Worm (Caenorhabditis elegans): Measurements from ENCODE around the gene nspa-9.

Gene nspa-9

ce11 chrX:11738602-11739100 lies at the start of gene nspa-9:
nspa-9 (plus strand) TSS chrX:11739050.
- TF ChIP-seq ZK546.5 (tag; optimal IDR thresholded peaks at IDR 0.05) (no peak), mdl-1 (tag; optimal IDR thresholded peaks at IDR 0.05) (peak; percentile 39 to 50), ceh-82 (tag; optimal IDR thresholded peaks at IDR 0.05) (no peak), fos-1 (tag; optimal IDR thresholded peaks at IDR 0.05) (peak; percentile 90), sma-9 (GFP tag; optimal IDR thresholded peaks at IDR 0.05) (peak; percentile 77), sma-9 (tag; optimal IDR thresholded peaks at IDR 0.05) (no peak), F13H6.1 (tag; optimal IDR thresholded peaks at IDR 0.05) (peak; percentile 39), crh-2 (tag; optimal IDR thresholded peaks at IDR 0.05) (peak; percentile 45), gmeb-1 (tag; optimal IDR thresholded peaks at IDR 0.05) (peak; percentile 31)

ce11 chrX:11690014-11690591 lies 48.7 kb upstream of the nspa-9 start, which contains the start of the genes C44C10.10 and C44C10.5:
C44C10.10 (plus strand) TSS chrX:11690314.
C44C10.5 (plus strand) TSS chrX:11690541.
- no peak for TF ChIP-seq elt-1 (tag; optimal IDR thresholded peaks at IDR 0.05)
- no peak for TF ChIP-seq lin-13 (GFP tag; optimal IDR thresholded peaks at IDR 0.05)

ce11 chrX:11693092-11693491 lies 45.8 kb upstream of the nspa-9 start, which contains the start of gene smcl-1:
smcl-1 (plus strand) TSS chrX:11693464.
- no peak for TF ChIP-seq blmp-1 (tag; optimal IDR thresholded peaks at IDR 0.05; ENCODE audit: insufficient read depth)
- TF ChIP-seq C34F6.9 (tag; optimal IDR thresholded peaks at IDR 0.05): peak; percentile 64
- peak; percentile 73 for TF ChIP-seq fos-1 (tag; optimal IDR thresholded peaks at IDR 0.05)
- TF ChIP-seq nhr-129 (tag; optimal IDR thresholded peaks at IDR 0.05): peak; percentile 62
- no peak for TF ChIP-seq mab-5 (tag; optimal IDR thresholded peaks at IDR 0.05)
- peak; percentile 67 for TF ChIP-seq sma-9 (GFP tag; optimal IDR thresholded peaks at IDR 0.05)
- no peak for TF ChIP-seq sma-9 (tag; optimal IDR thresholded peaks at IDR 0.05)
- peak; percentile 31 for TF ChIP-seq crh-2 (tag; optimal IDR thresholded peaks at IDR 0.05)
- no peak for TF ChIP-seq ceh-82 (tag; optimal IDR thresholded peaks at IDR 0.05)
- TF ChIP-seq ztf-1 (GFP tag; conservative IDR thresholded peaks at IDR 0.05): no peak

- TF ChIP-seq nhr-129 (tag; optimal IDR thresholded peaks at IDR 0.05): no peak
Measured at ce11 chrX:11696696-11697095, 42.2 kb upstream of the nspa-9 start, which contains the start of gene C44C10.12. C44C10.12 (plus strand) TSS chrX:11696996.

- TF ChIP-seq C34F6.9 (tag; optimal IDR thresholded peaks at IDR 0.05) (no peak), peb-1 (tag; optimal IDR thresholded peaks at IDR 0.05) (no peak), unc-39 (tag; optimal IDR thresholded peaks at IDR 0.05) (no peak), unc-55 (GFP tag; optimal IDR thresholded peaks at IDR 0.05) (no peak), aly-2 (tag; optimal IDR thresholded peaks at IDR 0.05) (no peak), nhr-10 (tag; optimal IDR thresholded peaks at IDR 0.05) (no peak), nhr-11 (tag; optimal IDR thresholded peaks at IDR 0.05) (no peak), skn-1 (tag; optimal IDR thresholded peaks at IDR 0.05) (no peak), egl-27 (tag; optimal IDR thresholded peaks at IDR 0.05) (no peak), R02D3.7 (tag; optimal IDR thresholded peaks at IDR 0.05) (no peak), ZK546.5 (tag; optimal IDR thresholded peaks at IDR 0.05) (no peak), elt-1 (tag; optimal IDR thresholded peaks at IDR 0.05) (no peak), lin-39 (tag; optimal IDR thresholded peaks at IDR 0.05) (no peak)
Measured at ce11 chrX:11700263-11700662, 38.6 kb upstream of the nspa-9 start, which contains the start of gene C44C10.15. C44C10.15 (minus strand) TSS chrX:11700363.

- no peak for TF ChIP-seq elt-3 (tag; optimal IDR thresholded peaks at IDR 0.05)
- TF ChIP-seq ama-1 (optimal IDR thresholded peaks at IDR 0.05): no peak
- no peak for TF ChIP-seq elt-1 (tag; optimal IDR thresholded peaks at IDR 0.05)
- TF ChIP-seq nhr-6 (tag; optimal IDR thresholded peaks at IDR 0.05): no peak
- no peak for TF ChIP-seq sem-4 (tag; optimal IDR thresholded peaks at IDR 0.05)
- TF ChIP-seq nhr-11 (tag; optimal IDR thresholded peaks at IDR 0.05): no peak
- no peak for TF ChIP-seq F13H6.1 (tag; optimal IDR thresholded peaks at IDR 0.05)
- no peak for TF ChIP-seq dmd-4 (tag; optimal IDR thresholded peaks at IDR 0.05)
- no peak for TF ChIP-seq unc-39 (tag; optimal IDR thresholded peaks at IDR 0.05)
- no peak for TF ChIP-seq crh-2 (tag; optimal IDR thresholded peaks at IDR 0.05)
- TF ChIP-seq C34F6.9 (tag; optimal IDR thresholded peaks at IDR 0.05): no peak
- TF ChIP-seq mdl-1 (tag; optimal IDR thresholded peaks at IDR 0.05): no peak
- no peak for TF ChIP-seq nhr-77 (tag; optimal IDR thresholded peaks at IDR 0.05)
- no peak for TF ChIP-seq lin-39 (tag; optimal IDR thresholded peaks at IDR 0.05)
- TF ChIP-seq mab-5 (tag; optimal IDR thresholded peaks at IDR 0.05): no peak
- no peak for TF ChIP-seq lsy-2 (tag; optimal IDR thresholded peaks at IDR 0.05)
- no peak for TF ChIP-seq alr-1 (tag; optimal IDR thresholded peaks at IDR 0.05)
- no peak for TF ChIP-seq nhr-237 (tag; optimal IDR thresholded peaks at IDR 0.05)
- no peak for TF ChIP-seq unc-62 (GFP tag; optimal IDR thresholded peaks at IDR 0.05)
- TF ChIP-seq ztf-11 (tag; optimal IDR thresholded peaks at IDR 0.05): no peak
Measured at ce11 chrX:11702236-11702635, 36.6 kb upstream of the nspa-9 start, which contains the start of gene C44C10.3. C44C10.3 (plus strand) TSS chrX:11702536.

All from whole organism, L2 larva.